Worm (Caenorhabditis elegans) whole organism, L4/young adult: ENCODE results near the gene unc-17.

Experiments used
- W03F9.2 ChIP-seq: fragments of 150-350 bp; optimal IDR thresholded peaks from 2 replicates; lab custom pipeline; 2014; ENCODE audit warnings: missing biosample characterization, missing genetic modification characterization
- dao-5 ChIP-seq: sonication (generic microtip); optimal IDR thresholded peaks from 2 replicates; lab custom pipeline; 2016; ENCODE audit warnings: missing genotype, missing genetic modification characterization, moderate library complexity, missing compliant biosample characterization
- him-1 ChIP-seq: sonication (generic microtip); optimal IDR thresholded peaks from 2 replicates; lab custom pipeline; 2016; ENCODE audit warnings: missing genotype, missing genetic modification reagents, missing genetic modification characterization, missing compliant biosample characterization

- no peak for TF ChIP-seq him-1
- TF ChIP-seq W03F9.2 (tag; lab: Kevin White, UChicago) = no peak
- TF ChIP-seq dao-5 (tag; lab: Kevin White, UChicago) = no peak
These were observed 2.6 kb downstream of the unc-17 start for ce11 chrIV:3621805-3622355.
